Worm (Caenorhabditis elegans): ENCODE measurements around the gene fipr-13.

ce11 chrV:10018291-10018690 is 46.0 kb upstream of the fipr-13 start:
- TF ChIP-seq him-1 (tag; optimal IDR thresholded peaks at IDR 0.05) (no peak), W03F9.2 (tag; optimal IDR thresholded peaks at IDR 0.05) (peak; percentile 15)

All from whole organism, L4/young adult.